Fruit fly (Drosophila melanogaster) whole organism, embryonic: ENCODE measurements around the gene Cdc23.

ENCODE experiments used
- Atf6 ChIP-seq: fragments of 200-800 bp; sonication (Bioruptor generic); IDR thresholded peaks from 2 replicates; pipeline ENCODE4 v1.3.6; 2022; ENCODE audit warnings: missing biosample characterization, missing genetic modification characterization
- Awh ChIP-seq: fragments of 200-800 bp; sonication (Bioruptor generic); IDR thresholded peaks from 2 replicates; pipeline ENCODE4, ENCODE4 v1.3.6; 2022; ENCODE audit warnings: missing biosample characterization, missing genetic modification characterization
- BtbVII ChIP-seq: fragments of 200-800 bp; sonication (Bioruptor generic); optimal IDR thresholded peaks from 3 replicates; lab custom pipeline; 2017; ENCODE audit warnings: missing biosample characterization, mild to moderate bottlenecking, missing genetic modification characterization
- CG12299 ChIP-seq: fragments of 200-800 bp; sonication (Bioruptor generic); optimal IDR thresholded peaks from 2 replicates; lab custom pipeline; 2018; ENCODE audit warnings: missing biosample characterization, mild to moderate bottlenecking, missing genetic modification characterization
- CG12769 ChIP-seq: fragments of 200-800 bp; sonication (Bioruptor generic); optimal IDR thresholded peaks from 2 replicates; lab custom pipeline; 2019; ENCODE audit warnings: missing biosample characterization, mild to moderate bottlenecking, missing genetic modification characterization, moderate library complexity
- CG13424 ChIP-seq: fragments of 200-800 bp; sonication (Bioruptor generic); optimal IDR thresholded peaks from 2 replicates; lab custom pipeline; 2019; ENCODE audit warnings: missing biosample characterization, mild to moderate bottlenecking, missing genetic modification characterization, moderate library complexity
- CG14050 ChIP-seq: fragments of 200-800 bp; sonication (Bioruptor generic); IDR thresholded peaks from 3 replicates; pipeline ENCODE4 v1.3.6; 2022; ENCODE audit warnings: missing biosample characterization, missing genetic modification characterization
- CG15601 ChIP-seq: fragments of 200-800 bp; sonication (Bioruptor generic); optimal IDR thresholded peaks from 3 replicates; lab custom pipeline; 2019; ENCODE audit warnings: missing biosample characterization, mild to moderate bottlenecking, missing genetic modification characterization, moderate library complexity
- CG1603 ChIP-seq: fragments of 200-800 bp; sonication (Bioruptor generic); optimal IDR thresholded peaks from 2 replicates; lab custom pipeline; 2019; ENCODE audit warnings: missing biosample characterization, mild to moderate bottlenecking, missing genetic modification characterization, moderate library complexity
- CG16815 ChIP-seq: fragments of 200-800 bp; sonication (Bioruptor generic); optimal IDR thresholded peaks from 3 replicates; lab custom pipeline; 2017; ENCODE audit warnings: missing biosample characterization, mild to moderate bottlenecking, missing genetic modification characterization
- CG1832 ChIP-seq: fragments of 200-800 bp; sonication (Bioruptor generic); optimal IDR thresholded peaks from 2 replicates; lab custom pipeline; 2017; ENCODE audit warnings: missing biosample characterization, mild to moderate bottlenecking, missing genetic modification characterization, inconsistent platforms
- CG2120 ChIP-seq: fragments of 200-800 bp; sonication (Bioruptor generic); optimal IDR thresholded peaks from 3 replicates; lab custom pipeline; 2016; ENCODE audit warnings: missing biosample characterization, missing genetic modification characterization
- CG3065 ChIP-seq: fragments of 200-800 bp; sonication (Bioruptor generic); optimal IDR thresholded peaks from 2 replicates; lab custom pipeline; 2016; ENCODE audit warnings: missing biosample characterization, missing genetic modification characterization
- CG31388 ChIP-seq: fragments of 200-800 bp; sonication (Bioruptor generic); optimal IDR thresholded peaks from 2 replicates; lab custom pipeline; 2016; ENCODE audit warnings: missing biosample characterization, missing genetic modification characterization
- CG32772 ChIP-seq: fragments of 200-800 bp; sonication (Bioruptor generic); IDR thresholded peaks from 2 replicates; pipeline ENCODE4 v1.3.6; 2022; ENCODE audit warnings: missing biosample characterization, missing genetic modification characterization
- CG5180 ChIP-seq: fragments of 200-800 bp; sonication (Bioruptor generic); optimal IDR thresholded peaks from 3 replicates; lab custom pipeline; 2017; ENCODE audit warnings: missing biosample characterization, missing genetic modification characterization, mild to moderate bottlenecking, moderate library complexity, missing genetic modification reagents
- CG6254 ChIP-seq: fragments of 200-800 bp; sonication (Bioruptor generic); optimal IDR thresholded peaks from 3 replicates; lab custom pipeline; 2017; ENCODE audit warnings: mild to moderate bottlenecking, missing biosample characterization, missing genetic modification reagents, missing genetic modification characterization
- CG7271 ChIP-seq: fragments of 200-800 bp; sonication (Bioruptor generic); optimal IDR thresholded peaks from 2 replicates; lab custom pipeline; 2018; ENCODE audit warnings: missing biosample characterization, mild to moderate bottlenecking, missing genetic modification characterization, moderate library complexity
- Doc2 ChIP-seq: fragments of 200-800 bp; sonication (Bioruptor generic); IDR thresholded peaks from 2 replicates; pipeline ENCODE4 v1.3.6; 2022; ENCODE audit warnings: missing biosample characterization, missing genetic modification characterization
- H2.0 ChIP-seq: fragments of 200-800 bp; sonication (Bioruptor generic); IDR thresholded peaks from 2 replicates; pipeline ENCODE4 v1.3.6; 2022; ENCODE audit warnings: missing biosample characterization, missing genetic modification characterization
- HmgZ ChIP-seq: fragments of 200-800 bp; sonication (Bioruptor generic); optimal IDR thresholded peaks from 2 replicates; lab custom pipeline; 2018; ENCODE audit warnings: missing biosample characterization, mild to moderate bottlenecking, missing genetic modification characterization
- Hr51 ChIP-seq, 2 experiments: fragments of 200-800 bp; sonication (Bioruptor generic); optimal IDR thresholded peaks; 2 replicates in 1 of 2; 3 replicates in 1 of 2; lab custom pipeline; 2016 to 2018; ENCODE audit warnings: missing biosample characterization in 2 of 2, missing genetic modification characterization in 2 of 2, mild to moderate bottlenecking in 1 of 2, moderate library complexity in 1 of 2
- Hsf ChIP-seq: fragments of 200-800 bp; sonication (Bioruptor generic); optimal IDR thresholded peaks from 3 replicates; lab custom pipeline; 2016; ENCODE audit warnings: missing biosample characterization, missing genetic modification characterization
- Meics ChIP-seq: fragments of 200-800 bp; sonication (Bioruptor generic); optimal IDR thresholded peaks from 2 replicates; lab custom pipeline; 2017; ENCODE audit warnings: missing biosample characterization, mild to moderate bottlenecking, missing genetic modification characterization
- Ravus ChIP-seq: fragments of 200-800 bp; sonication (Bioruptor generic); IDR thresholded peaks from 2 replicates; pipeline ENCODE4 v1.3.6; 2022; ENCODE audit warnings: missing biosample characterization, missing genetic modification characterization
- Six4 ChIP-seq: fragments of 200-800 bp; sonication (Bioruptor generic); optimal IDR thresholded peaks from 2 replicates; lab custom pipeline; 2016; ENCODE audit warnings: missing biosample characterization, missing genetic modification characterization
- Tbp ChIP-seq: fragments of >200 bp; optimal IDR thresholded peaks from 2 replicates; lab custom pipeline; 2018; ENCODE audit warnings: missing biosample characterization, missing genetic modification characterization
- ab ChIP-seq: fragments of 200-800 bp; sonication (Bioruptor generic); optimal IDR thresholded peaks from 2 replicates; lab custom pipeline; 2016; ENCODE audit warnings: missing biosample characterization, missing genetic modification characterization
- amos ChIP-seq: fragments of 200-800 bp; sonication (Bioruptor generic); IDR thresholded peaks from 2 replicates; pipeline ENCODE4 v1.3.6; 2022; ENCODE audit warnings: missing biosample characterization, missing genetic modification characterization; ENCODE audit not compliant: partially characterized antibody
- bab2 ChIP-seq: fragments of 200-800 bp; sonication (Bioruptor generic); optimal IDR thresholded peaks from 2 replicates; lab custom pipeline; 2016; ENCODE audit warnings: missing biosample characterization, missing genetic modification characterization
- br ChIP-seq: fragments of >200 bp; optimal IDR thresholded peaks from 2 replicates; lab custom pipeline; 2017
- ci ChIP-seq: fragments of 200-800 bp; sonication (Bioruptor generic); IDR thresholded peaks from 3 replicates; pipeline ENCODE4 v1.3.6; 2022; ENCODE audit warnings: missing biosample characterization, missing genetic modification characterization
- danr ChIP-seq: fragments of 200-800 bp; sonication (Bioruptor generic); IDR thresholded peaks from 2 replicates; pipeline ENCODE4 v1.3.6; 2022; ENCODE audit warnings: missing biosample characterization, missing genetic modification characterization
- dpn ChIP-seq, 2 experiments: fragments of 200-800 bp; sonication (Bioruptor generic); optimal IDR thresholded peaks; 3 replicates each; lab custom pipeline; 2016; ENCODE audit warnings: missing biosample characterization in 2 of 2, missing genetic modification characterization in 2 of 2
- exex ChIP-seq: fragments of 200-800 bp; sonication (Bioruptor generic); optimal IDR thresholded peaks from 4 replicates; lab custom pipeline; 2018; ENCODE audit warnings: missing biosample characterization, mild to moderate bottlenecking, missing genetic modification characterization, moderate library complexity
- grn ChIP-seq: fragments of 200-800 bp; sonication (Bioruptor generic); optimal IDR thresholded peaks from 3 replicates; lab custom pipeline; 2017; ENCODE audit warnings: missing biosample characterization, missing genetic modification characterization
- h ChIP-seq: fragments of >200 bp; optimal IDR thresholded peaks from 2 replicates; lab custom pipeline; 2017
- hkb ChIP-seq, 2 experiments: fragments of 200-800 bp in 1 of 2; fragments of >200 bp in 1 of 2; sonication (Bioruptor generic) in 1 of 2; IDR thresholded peaks in 1 of 2; optimal IDR thresholded peaks in 1 of 2; 2 replicates each; pipeline versions ENCODE4 v1.3.6 to Lab custom; 2017 to 2022; ENCODE audit warnings: missing biosample characterization in 1 of 2, missing genetic modification characterization in 1 of 2
- insv ChIP-seq, 2 experiments: fragments of 200-800 bp; sonication (Bioruptor generic); optimal IDR thresholded peaks; 3 replicates each; lab custom pipeline; 2016 to 2018; ENCODE audit warnings: missing biosample characterization in 2 of 2, missing genetic modification characterization in 2 of 2
- jigr1 ChIP-seq: fragments of 200-800 bp; sonication (Bioruptor generic); IDR thresholded peaks from 3 replicates; pipeline ENCODE4 v1.3.6; 2022; ENCODE audit warnings: missing biosample characterization, missing genetic modification characterization
- lab ChIP-seq: fragments of 200-800 bp; sonication (Bioruptor generic); optimal IDR thresholded peaks from 3 replicates; lab custom pipeline; 2017; ENCODE audit warnings: missing biosample characterization, missing genetic modification characterization, mild to moderate bottlenecking, moderate library complexity, missing genetic modification reagents
- nom ChIP-seq: fragments of 200-800 bp; sonication (Bioruptor generic); optimal IDR thresholded peaks from 2 replicates; lab custom pipeline; 2017; ENCODE audit warnings: missing biosample characterization, missing genetic modification characterization, mild to moderate bottlenecking, moderate library complexity, missing genetic modification reagents
- pb ChIP-seq: fragments of 200-800 bp; sonication (Bioruptor generic); optimal IDR thresholded peaks from 3 replicates; lab custom pipeline; 2016; ENCODE audit warnings: missing biosample characterization, missing genetic modification characterization
- sd ChIP-seq: fragments of 200-800 bp; sonication (Bioruptor generic); optimal IDR thresholded peaks from 3 replicates; lab custom pipeline; 2018; ENCODE audit warnings: missing biosample characterization, mild to moderate bottlenecking, missing genetic modification characterization, moderate library complexity
- so ChIP-seq: fragments of 200-800 bp; sonication (Bioruptor generic); IDR thresholded peaks from 3 replicates; pipeline ENCODE4 v1.3.6; 2022; ENCODE audit warnings: missing biosample characterization, missing genetic modification characterization
- sug ChIP-seq: fragments of 200-800 bp; optimal IDR thresholded peaks from 2 replicates; lab custom pipeline; 2019; ENCODE audit warnings: missing biosample characterization, mild to moderate bottlenecking, missing genetic modification characterization, moderate library complexity
- toy ChIP-seq: fragments of 200-800 bp; sonication (Bioruptor generic); IDR thresholded peaks from 2 replicates; pipeline ENCODE4 v1.3.6; 2022; ENCODE audit warnings: missing biosample characterization, missing genetic modification characterization
- vvl ChIP-seq: fragments of 200-800 bp; sonication (Bioruptor generic); IDR thresholded peaks from 2 replicates; pipeline ENCODE4 v1.3.6; 2022; ENCODE audit warnings: missing biosample characterization, missing genetic modification characterization
- wek ChIP-seq: fragments of 200-800 bp; sonication (Bioruptor generic); optimal IDR thresholded peaks from 3 replicates; lab custom pipeline; 2018; ENCODE audit warnings: missing biosample characterization, mild to moderate bottlenecking, missing genetic modification characterization, moderate library complexity
- yki ChIP-seq: fragments of >200 bp; optimal IDR thresholded peaks from 3 replicates; lab custom pipeline; 2018

Gene Cdc23

DNA sequence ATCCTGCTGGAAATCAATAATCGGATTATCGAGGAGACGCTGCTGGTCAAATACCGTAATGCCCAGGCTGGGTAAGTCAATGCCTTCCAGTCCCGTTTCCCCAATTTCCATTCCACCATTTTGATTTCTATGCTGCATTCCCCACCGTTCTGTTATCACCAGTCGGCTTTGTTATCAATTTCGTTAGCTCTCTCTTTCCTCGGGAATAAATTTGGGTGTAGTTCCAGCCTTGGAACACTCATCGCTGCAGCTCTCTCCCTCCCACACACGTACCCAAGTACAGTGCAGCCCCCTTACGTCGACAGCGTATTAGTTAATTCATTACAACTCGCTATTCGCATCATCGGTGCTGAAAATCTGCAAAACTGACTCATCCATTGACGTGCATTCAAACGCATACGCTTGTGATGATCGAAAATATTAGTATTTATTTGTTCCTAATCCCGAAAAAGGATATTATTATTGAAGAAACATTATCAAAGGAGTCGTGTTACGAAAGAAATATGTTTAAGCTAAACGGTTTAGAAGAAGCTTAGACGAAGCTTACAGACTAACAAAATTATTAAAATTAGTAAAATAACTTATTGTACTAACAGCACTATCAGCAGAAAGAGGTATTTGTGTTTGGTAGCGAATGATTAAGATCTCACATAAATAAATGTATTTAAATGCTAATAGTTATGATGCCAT lies 41.4 kb upstream of the Cdc23 start (continued):
- TF ChIP-seq Doc2 (GFP tag; lab: Robert Waterston, UW) (no peak), grn (peak; percentile 32), vvl (peak; percentile 45), Hr51 (GFP tag; optimal IDR thresholded peaks at IDR 0.05; lab: Kevin White, UChicago) (no peak), CG14050 (GFP tag; lab: Robert Waterston, UW) (peak; percentile 13; the same call in 1 of the 3 replicates), jigr1 (GFP tag; lab: Robert Waterston, UW) (no peak), Ravus (no peak), nom (GFP tag; lab: Kevin White, UChicago) (no peak), Awh (GFP tag; lab: Robert Waterston, UW) (0 out of 2 replicates have a peak, but pooled peaks have one; percentile 14), Six4 (GFP tag; lab: Kevin White, UChicago) (no peak), HmgZ (tag; lab: Kevin White, UChicago) (no peak), H2.0 (GFP tag; lab: Robert Waterston, UW) (no peak), CG12299 (tag; lab: Kevin White, UChicago) (peak; percentile 9), CG32772 (GFP tag; lab: Robert Waterston, UW) (no peak), CG12769 (tag; lab: Kevin White, UChicago) (peak; percentile 92), ci (GFP tag; lab: Robert Waterston, UW) (peak; percentile 52; the same call in 1 of the 3 replicates), bab2 (GFP tag; lab: Kevin White, UChicago) (peak; percentile 6), sd (tag; lab: Kevin White, UChicago) (no peak), so (GFP tag; lab: Robert Waterston, UW) (no peak), CG1832 (peak; percentile 14), danr (GFP tag; lab: Robert Waterston, UW) (no peak), Hsf (GFP tag; lab: Kevin White, UChicago) (no peak), CG7271 (tag; lab: Kevin White, UChicago) (no peak), lab (GFP tag; lab: Kevin White, UChicago) (peak; percentile 21), CG3065 (GFP tag; lab: Kevin White, UChicago) (no peak), Atf6 (peak; percentile 24; the same call in 1 of the 2 replicates), h (lab: Kevin White, UChicago) (no peak), CG13424 (tag; lab: Kevin White, UChicago) (peak; percentile 31), exex (tag; lab: Kevin White, UChicago) (peak; percentile 47), wek (no peak), pb (GFP tag; lab: Kevin White, UChicago) (no peak), CG2120 (GFP tag; lab: Kevin White, UChicago) (peak; percentile 59), BtbVII (GFP tag; lab: Kevin White, UChicago) (no peak), Tbp (GFP tag; lab: Kevin White, UChicago) (no peak), dpn (GFP tag; optimal IDR thresholded peaks at IDR 0.05; lab: Kevin White, UChicago) (no peak), CG1603 (peak; percentile 28), br (lab: Kevin White, UChicago) (no peak), insv (GFP tag; optimal IDR thresholded peaks at IDR 0.05; lab: Kevin White, UChicago) (no peak), ab (GFP tag; lab: Kevin White, UChicago) (no peak), yki (no peak), CG6254 (GFP tag; lab: Kevin White, UChicago) (no peak), CG16815 (GFP tag; lab: Kevin White, UChicago) (no peak), hkb (optimal IDR thresholded peaks at IDR 0.05; lab: Kevin White, UChicago) (no peak), hkb (GFP tag; IDR thresholded peaks at IDR 0.05; lab: Robert Waterston, UW) (no peak; the same call in 1 of the 2 replicates), CG31388 (GFP tag; lab: Kevin White, UChicago) (no peak), amos (no peak), sug (peak; percentile 86), CG15601 (tag; lab: Kevin White, UChicago) (no peak), CG5180 (GFP tag; lab: Kevin White, UChicago) (no peak), toy (GFP tag; lab: Robert Waterston, UW) (no peak), Meics (GFP tag; lab: Kevin White, UChicago) (peak; percentile 39)
